Fruit fly (Drosophila melanogaster) whole organism, wandering third instar larva: ENCODE measurements around the gene CG6443.

Experiments
- tai ChIP-seq: sonication (Bioruptor generic); optimal IDR thresholded peaks from 2 replicates; lab custom pipeline; 2016; ENCODE audit warnings: missing biosample characterization, missing genetic modification characterization
- usp ChIP-seq: fragments of >200 bp; optimal IDR thresholded peaks from 2 replicates; lab custom pipeline; 2017; ENCODE audit warnings: missing biosample characterization, missing genetic modification characterization

DNA sequence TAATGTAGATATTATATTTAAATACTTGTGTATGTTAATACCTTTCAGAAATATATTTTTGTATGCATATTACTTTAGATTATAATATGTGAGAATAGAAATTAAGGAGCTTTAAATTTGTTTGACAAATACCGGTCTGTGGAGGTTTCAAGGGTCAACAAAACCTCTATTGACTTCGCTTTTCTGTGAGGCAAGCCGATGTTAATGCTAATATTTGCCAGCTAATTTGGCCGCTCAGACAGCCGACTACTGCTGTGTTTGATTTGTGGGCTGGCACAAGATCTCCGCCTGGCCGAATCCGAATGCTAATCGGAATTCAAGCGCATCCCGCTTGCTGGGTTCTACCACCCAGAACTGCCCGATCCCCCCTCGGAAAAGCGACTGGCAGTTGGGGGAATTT, 25.8 kb downstream of the CG6443 start:
- TF ChIP-seq tai (GFP tag; lab: Kevin White, UChicago), result no peak
- no peak for TF ChIP-seq usp (GFP tag; lab: Kevin White, UChicago)
